Worm (Caenorhabditis elegans): ENCODE results near the gene rnp-7.

DNA sequence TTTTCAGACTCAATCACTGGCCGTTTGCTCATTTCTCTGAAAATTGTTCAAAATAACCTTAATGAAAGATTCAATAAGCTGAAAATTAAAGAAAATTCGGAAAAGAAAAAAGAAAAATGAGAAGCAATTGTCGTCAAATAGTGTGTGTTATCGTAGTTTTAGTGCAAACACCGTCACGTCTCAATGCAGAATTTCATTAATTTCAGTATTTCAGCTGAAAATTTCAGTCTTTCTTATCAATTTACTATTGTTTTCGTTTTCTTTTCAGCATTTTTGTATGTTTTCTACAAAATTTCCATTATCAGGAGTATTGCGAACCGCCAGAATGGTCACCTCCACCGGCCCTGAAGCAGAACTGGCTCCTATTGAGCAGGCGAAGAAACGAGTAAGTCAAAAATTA is 38.1 kb downstream of the rnp-7 start, which contains the start of the genes B0280.9 and rpia-1:
- no peak for TF ChIP-seq hmbx-1 (tag; optimal IDR thresholded peaks at IDR 0.05)
- TF ChIP-seq ama-1 (optimal IDR thresholded peaks at IDR 0.05): no peak
- TF ChIP-seq scrt-1 (GFP tag; IDR thresholded peaks at IDR 0.05): no peak
- no peak for TF ChIP-seq tra-4 (tag; optimal IDR thresholded peaks at IDR 0.05)
- no peak for TF ChIP-seq sea-1 (GFP tag; conservative IDR thresholded peaks at IDR 0.05)
- no peak for TF ChIP-seq ceh-13 (GFP tag; optimal IDR thresholded peaks at IDR 0.05)
- no peak for TF ChIP-seq tbx-37 (GFP tag; conservative IDR thresholded peaks at IDR 0.05)
- TF ChIP-seq ets-7 (tag; optimal IDR thresholded peaks at IDR 0.05): no peak
- TF ChIP-seq B0310.2 (tag; optimal IDR thresholded peaks at IDR 0.05): no peak
